Fruit fly (Drosophila melanogaster) whole organism, embryonic: ENCODE results near the gene Bet3.

Experiments used
- Ada2b ChIP-seq: fragments of 200-800 bp; sonication (Bioruptor generic); IDR thresholded peaks from 2 replicates; pipeline ENCODE4 v1.3.6; 2022; ENCODE audit warnings: missing biosample characterization, missing genetic modification characterization
- Antp ChIP-seq: fragments of 200-800 bp; sonication (Bioruptor generic); optimal IDR thresholded peaks from 3 replicates; lab custom pipeline; 2016; ENCODE audit warnings: missing biosample characterization, missing genetic modification characterization
- C15 ChIP-seq: fragments of 200-800 bp; sonication (Bioruptor generic); IDR thresholded peaks from 3 replicates; pipeline ENCODE4 v1.3.6; 2022; ENCODE audit warnings: missing biosample characterization, missing genetic modification characterization
- CG1024 ChIP-seq: fragments of 200-800 bp; sonication (Bioruptor generic); IDR thresholded peaks from 2 replicates; pipeline ENCODE4 v1.3.6; 2022; ENCODE audit warnings: missing biosample characterization, missing genetic modification characterization
- CG11085 ChIP-seq: fragments of 200-800 bp; sonication (Bioruptor generic); IDR thresholded peaks from 2 replicates; pipeline ENCODE4 v1.3.6; 2022; ENCODE audit warnings: missing biosample characterization, missing genetic modification characterization
- CG12391 ChIP-seq: fragments of 200-800 bp; sonication (Bioruptor generic); optimal IDR thresholded peaks from 3 replicates; lab custom pipeline; 2018; ENCODE audit warnings: missing biosample characterization, mild to moderate bottlenecking, missing genetic modification characterization, moderate library complexity
- CG12769 ChIP-seq: fragments of 200-800 bp; sonication (Bioruptor generic); optimal IDR thresholded peaks from 2 replicates; lab custom pipeline; 2019; ENCODE audit warnings: missing biosample characterization, mild to moderate bottlenecking, missing genetic modification characterization, moderate library complexity
- CG13123 ChIP-seq: fragments of 200-800 bp; sonication (Bioruptor generic); optimal IDR thresholded peaks from 2 replicates; lab custom pipeline; 2016; ENCODE audit warnings: missing biosample characterization, missing genetic modification characterization
- CG1529 ChIP-seq: fragments of 200-800 bp; sonication (Bioruptor generic); optimal IDR thresholded peaks from 3 replicates; lab custom pipeline; 2018; ENCODE audit warnings: missing biosample characterization, missing genetic modification characterization
- CG17186 ChIP-seq: fragments of 200-800 bp; sonication (Bioruptor generic); optimal IDR thresholded peaks from 3 replicates; lab custom pipeline; 2017; ENCODE audit warnings: missing biosample characterization, missing genetic modification reagents, missing genetic modification characterization
- CG18599 ChIP-seq: fragments of 200-800 bp; sonication (Bioruptor generic); optimal IDR thresholded peaks from 3 replicates; lab custom pipeline; 2017; ENCODE audit warnings: missing biosample characterization, missing genetic modification characterization, mild to moderate bottlenecking, moderate library complexity, missing genetic modification reagents
- CG31388 ChIP-seq: fragments of 200-800 bp; sonication (Bioruptor generic); optimal IDR thresholded peaks from 2 replicates; lab custom pipeline; 2016; ENCODE audit warnings: missing biosample characterization, missing genetic modification characterization
- CG3726 ChIP-seq: fragments of 200-800 bp; sonication (Bioruptor generic); IDR thresholded peaks from 3 replicates; pipeline ENCODE4, ENCODE4 v1.3.6; 2022; ENCODE audit warnings: missing biosample characterization, missing genetic modification characterization
- CG4404 ChIP-seq: fragments of 200-800 bp; sonication (Bioruptor generic); IDR thresholded peaks from 2 replicates; pipeline ENCODE4 v1.3.6; 2022; ENCODE audit warnings: missing biosample characterization, missing genetic modification characterization
- CG4730 ChIP-seq: fragments of 200-800 bp; sonication (Bioruptor generic); IDR thresholded peaks from 2 replicates; pipeline ENCODE4 v1.3.6; 2022; ENCODE audit warnings: missing biosample characterization, missing genetic modification characterization
- CG4820 ChIP-seq: fragments of 200-800 bp; sonication (Bioruptor generic); optimal IDR thresholded peaks from 3 replicates; lab custom pipeline; 2016; ENCODE audit warnings: missing biosample characterization, missing genetic modification characterization
- CG5245 ChIP-seq: fragments of 200-800 bp; sonication (Bioruptor generic); optimal IDR thresholded peaks from 3 replicates; lab custom pipeline; 2016; ENCODE audit warnings: missing biosample characterization, missing genetic modification characterization
- CG7839 ChIP-seq: fragments of 200-800 bp; sonication (Bioruptor generic); optimal IDR thresholded peaks from 3 replicates; lab custom pipeline; 2018; ENCODE audit warnings: missing biosample characterization, mild to moderate bottlenecking, missing genetic modification characterization, moderate library complexity
- CG9215 ChIP-seq: fragments of 200-800 bp; sonication (Bioruptor generic); IDR thresholded peaks from 2 replicates; pipeline ENCODE4 v1.3.6; 2022; ENCODE audit warnings: missing biosample characterization, missing genetic modification characterization
- CG9876 ChIP-seq: fragments of 200-800 bp; sonication (Bioruptor generic); optimal IDR thresholded peaks from 2 replicates; lab custom pipeline; 2016; ENCODE audit warnings: missing biosample characterization, missing genetic modification characterization
- CoRest ChIP-seq: fragments of 200-800 bp; sonication (Bioruptor generic); optimal IDR thresholded peaks from 3 replicates; lab custom pipeline; 2018; ENCODE audit warnings: missing biosample characterization, mild to moderate bottlenecking, missing genetic modification characterization, moderate library complexity
- Dek ChIP-seq: fragments of 200-800 bp; sonication (Bioruptor generic); optimal IDR thresholded peaks from 3 replicates; lab custom pipeline; 2019; ENCODE audit warnings: missing biosample characterization, mild to moderate bottlenecking, missing genetic modification characterization, moderate library complexity
- Ets65A ChIP-seq: fragments of 200-800 bp; sonication (Bioruptor generic); peaks from one replicate; lab custom pipeline; 2016; ENCODE audit warnings: missing biosample characterization, missing genetic modification characterization
- Ets97D ChIP-seq: fragments of 200-800 bp; sonication (Bioruptor generic); optimal IDR thresholded peaks from 3 replicates; lab custom pipeline; 2016; ENCODE audit warnings: missing biosample characterization, missing genetic modification characterization
- Fer3 ChIP-seq: fragments of 200-800 bp; sonication (Bioruptor generic); optimal IDR thresholded peaks from 2 replicates; lab custom pipeline; 2018; ENCODE audit warnings: missing biosample characterization, mild to moderate bottlenecking, missing genetic modification characterization, moderate library complexity
- Hr3 ChIP-seq: fragments of 200-800 bp; sonication (Bioruptor generic); optimal IDR thresholded peaks from 3 replicates; lab custom pipeline; 2016; ENCODE audit warnings: missing biosample characterization, missing genetic modification characterization
- Hr51 ChIP-seq, 2 experiments: fragments of 200-800 bp; sonication (Bioruptor generic); optimal IDR thresholded peaks; 2 replicates in 1 of 2; 3 replicates in 1 of 2; lab custom pipeline; 2016 to 2018; ENCODE audit warnings: missing biosample characterization in 2 of 2, missing genetic modification characterization in 2 of 2, mild to moderate bottlenecking in 1 of 2, moderate library complexity in 1 of 2
- Hr78 ChIP-seq, 2 experiments: fragments of 200-800 bp in 1 of 2; fragments of >200 bp in 1 of 2; sonication (Bioruptor generic) in 1 of 2; optimal IDR thresholded peaks; 2 replicates each; lab custom pipeline; 2017 to 2019; ENCODE audit warnings: missing biosample characterization in 2 of 2, missing genetic modification characterization in 2 of 2, mild to moderate bottlenecking in 1 of 2, moderate library complexity in 1 of 2
- Lhr ChIP-seq: fragments of 200-800 bp; sonication (Bioruptor generic); optimal IDR thresholded peaks from 3 replicates; lab custom pipeline; 2017; ENCODE audit warnings: mild to moderate bottlenecking, missing biosample characterization, missing genetic modification reagents, missing genetic modification characterization
- MBD-R2 ChIP-seq: fragments of 200-800 bp; sonication (Bioruptor generic); IDR thresholded peaks from 2 replicates; pipeline ENCODE4 v1.3.6; 2022; ENCODE audit warnings: missing biosample characterization, missing genetic modification characterization
- Oaz ChIP-seq: fragments of 200-800 bp; sonication (Bioruptor generic); IDR thresholded peaks from 2 replicates; pipeline ENCODE4 v1.3.6; 2022; ENCODE audit warnings: missing biosample characterization, missing genetic modification characterization
- Six4 ChIP-seq: fragments of 200-800 bp; sonication (Bioruptor generic); optimal IDR thresholded peaks from 2 replicates; lab custom pipeline; 2016; ENCODE audit warnings: missing biosample characterization, missing genetic modification characterization
- Sox100B ChIP-seq: fragments of 200-800 bp; sonication (Bioruptor generic); optimal IDR thresholded peaks from 3 replicates; lab custom pipeline; 2018; ENCODE audit warnings: missing biosample characterization, mild to moderate bottlenecking, missing genetic modification characterization
- TFAM ChIP-seq: fragments of 200-800 bp; sonication (Bioruptor generic); optimal IDR thresholded peaks from 2 replicates; lab custom pipeline; 2017; ENCODE audit warnings: missing biosample characterization, missing genetic modification characterization, inconsistent platforms
- YL-1 ChIP-seq: fragments of 200-800 bp; sonication (Bioruptor generic); optimal IDR thresholded peaks from 3 replicates; lab custom pipeline; 2017; ENCODE audit warnings: missing biosample characterization, mild to moderate bottlenecking, missing genetic modification characterization
- caup ChIP-seq: fragments of 200-800 bp; sonication (Bioruptor generic); optimal IDR thresholded peaks from 3 replicates; lab custom pipeline; 2017; ENCODE audit warnings: missing biosample characterization, mild to moderate bottlenecking, missing genetic modification characterization, moderate library complexity; ENCODE audit not compliant: severe bottlenecking
- cg ChIP-seq: fragments of 200-800 bp; sonication (Bioruptor generic); optimal IDR thresholded peaks from 3 replicates; lab custom pipeline; 2019; ENCODE audit warnings: missing biosample characterization, mild to moderate bottlenecking, missing genetic modification characterization, moderate library complexity
- ci ChIP-seq: fragments of 200-800 bp; sonication (Bioruptor generic); IDR thresholded peaks from 3 replicates; pipeline ENCODE4 v1.3.6; 2022; ENCODE audit warnings: missing biosample characterization, missing genetic modification characterization
- dmrt99B ChIP-seq: fragments of 200-800 bp; sonication (Bioruptor generic); optimal IDR thresholded peaks from 2 replicates; lab custom pipeline; 2018; ENCODE audit warnings: missing biosample characterization, mild to moderate bottlenecking, missing genetic modification characterization, moderate library complexity
- fd64A ChIP-seq: fragments of 200-800 bp; sonication (Bioruptor generic); optimal IDR thresholded peaks from 3 replicates; lab custom pipeline; 2018; ENCODE audit warnings: missing biosample characterization, mild to moderate bottlenecking, missing genetic modification characterization
- hth ChIP-seq: fragments of >200 bp; optimal IDR thresholded peaks from 2 replicates; lab custom pipeline; 2017; ENCODE audit warnings: inconsistent platforms
- lilli ChIP-seq: fragments of 200-800 bp; sonication (Bioruptor generic); optimal IDR thresholded peaks from 3 replicates; lab custom pipeline; 2016; ENCODE audit warnings: missing biosample characterization, missing genetic modification characterization
- odd ChIP-seq: fragments of 200-800 bp; sonication (Bioruptor generic); optimal IDR thresholded peaks from 2 replicates; lab custom pipeline; 2017; ENCODE audit warnings: missing biosample characterization, mild to moderate bottlenecking, missing genetic modification characterization
- scrt ChIP-seq: fragments of 200-800 bp; sonication (Bioruptor generic); optimal IDR thresholded peaks from 2 replicates; lab custom pipeline; 2018; ENCODE audit warnings: missing biosample characterization, mild to moderate bottlenecking, missing genetic modification characterization, moderate library complexity
- shn ChIP-seq: fragments of 200-800 bp; sonication (Bioruptor generic); optimal IDR thresholded peaks from 3 replicates; lab custom pipeline; 2016; ENCODE audit warnings: missing biosample characterization, missing genetic modification characterization
- stwl ChIP-seq: fragments of 200-800 bp; sonication (Bioruptor generic); optimal IDR thresholded peaks from 3 replicates; lab custom pipeline; 2018; ENCODE audit warnings: missing biosample characterization, mild to moderate bottlenecking, missing genetic modification characterization, moderate library complexity
- tgo ChIP-seq: fragments of 200-800 bp; sonication (Bioruptor generic); IDR thresholded peaks from 3 replicates; pipeline ENCODE4 v1.3.6; 2022; ENCODE audit warnings: missing biosample characterization, missing genetic modification characterization
- tna ChIP-seq: fragments of 200-800 bp; sonication (Bioruptor generic); IDR thresholded peaks from 2 replicates; pipeline ENCODE4 v1.3.6; 2022; ENCODE audit warnings: missing biosample characterization, missing genetic modification characterization; ENCODE audit not compliant: partially characterized antibody
- twi ChIP-seq: fragments of 200-800 bp; optimal IDR thresholded peaks from 2 replicates; lab custom pipeline; 2019; ENCODE audit warnings: missing biosample characterization, mild to moderate bottlenecking, missing genetic modification characterization, moderate library complexity
- zen2 ChIP-seq: fragments of 200-800 bp; sonication (Bioruptor generic); IDR thresholded peaks from 3 replicates; pipeline ENCODE4 v1.3.6; 2022; ENCODE audit warnings: missing biosample characterization, missing genetic modification characterization; ENCODE audit not compliant: partially characterized antibody
- zfh1 ChIP-seq: fragments of 200-800 bp; sonication (Bioruptor generic); IDR thresholded peaks from 3 replicates; pipeline ENCODE4 v1.3.6; 2022; ENCODE audit warnings: missing biosample characterization, missing genetic modification characterization

The Bet3 gene

DNA sequence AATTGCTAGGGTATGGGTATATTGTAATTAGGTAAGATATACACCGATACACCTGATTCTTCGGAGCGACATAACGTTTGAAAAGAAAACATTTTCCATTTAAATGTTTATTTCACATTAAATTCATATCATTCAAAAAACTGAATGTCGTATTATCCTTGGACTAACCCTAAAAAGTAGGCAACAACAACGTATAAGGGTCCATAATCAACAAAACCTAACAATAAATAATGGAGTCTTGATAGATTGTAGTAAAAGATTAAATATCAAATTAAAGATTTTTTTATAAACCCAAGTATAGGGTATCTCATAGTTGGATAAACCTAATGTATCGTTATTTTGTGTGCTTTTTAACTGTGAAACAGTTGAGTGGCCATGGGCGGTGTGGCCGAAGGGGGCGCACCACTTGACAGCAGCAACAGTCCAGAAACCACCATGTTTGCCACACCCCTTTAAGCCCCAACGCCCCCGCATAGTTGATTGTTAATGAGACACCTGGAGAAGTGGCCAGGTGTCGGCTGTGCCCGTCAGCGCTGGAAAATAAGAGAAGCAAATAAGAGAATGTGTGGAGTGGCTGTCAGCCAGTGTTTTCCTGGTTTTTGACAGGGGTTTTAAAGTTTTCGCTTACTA, 26.3 kb upstream of the Bet3 start (continued):
- TF ChIP-seq CG1024 (no peak), Sox100B (GFP tag; lab: Kevin White, UChicago) (peak; percentile 64), CG31388 (GFP tag; lab: Kevin White, UChicago) (no peak), caup (GFP tag; lab: Kevin White, UChicago) (peak; percentile 30), CG12769 (tag; lab: Kevin White, UChicago) (peak; percentile 27), Antp (no peak), CG5245 (no peak), scrt (GFP tag; lab: Kevin White, UChicago) (peak; percentile 11), fd64A (GFP tag; lab: Kevin White, UChicago) (no peak), CG3726 (no peak), CG9215 (GFP tag; lab: Robert Waterston, UW) (no peak), Oaz (GFP tag; lab: Robert Waterston, UW) (no peak), Fer3 (no peak), odd (GFP tag; lab: Kevin White, UChicago) (no peak), cg (GFP tag; lab: Kevin White, UChicago) (no peak), C15 (GFP tag; lab: Robert Waterston, UW) (no peak), Ets97D (GFP tag; lab: Kevin White, UChicago) (no peak), zfh1 (GFP tag; lab: Robert Waterston, UW) (no peak), tgo (GFP tag; lab: Robert Waterston, UW) (no peak), CoRest (peak; percentile 61), CG4404 (no peak), CG12391 (tag; lab: Kevin White, UChicago) (peak; percentile 35), CG17186 (GFP tag; lab: Kevin White, UChicago) (no peak), MBD-R2 (GFP tag; lab: Robert Waterston, UW) (no peak), YL-1 (GFP tag; lab: Kevin White, UChicago) (no peak), lilli (GFP tag; lab: Kevin White, UChicago) (peak; percentile 27), CG9876 (GFP tag; lab: Kevin White, UChicago) (no peak), ci (GFP tag; lab: Robert Waterston, UW) (no peak), twi (tag; lab: Kevin White, UChicago) (no peak), zen2 (GFP tag; lab: Robert Waterston, UW) (no peak), CG7839 (peak; percentile 62), Hr3 (peak; percentile 1), Ada2b (GFP tag; lab: Robert Waterston, UW) (no peak), tna (GFP tag; lab: Robert Waterston, UW) (no peak), CG11085 (no peak), CG1529 (GFP tag; lab: Kevin White, UChicago) (no peak), CG18599 (GFP tag; lab: Kevin White, UChicago) (peak; percentile 43), hth (lab: Kevin White, UChicago) (no peak), Hr51 (GFP tag; optimal IDR thresholded peaks at IDR 0.05; lab: Kevin White, UChicago) (peak in 1 of 2 experiments; percentile 24), Six4 (GFP tag; lab: Kevin White, UChicago) (no peak), Lhr (GFP tag; lab: Kevin White, UChicago) (no peak), dmrt99B (peak; percentile 55), shn (peak; percentile 15), CG4820 (no peak), TFAM (GFP tag; lab: Kevin White, UChicago) (no peak), Hr78 (GFP tag; optimal IDR thresholded peaks at IDR 0.05; lab: Kevin White, UChicago) (no peak), stwl (no peak), CG13123 (GFP tag; lab: Kevin White, UChicago) (no peak), Ets65A (GFP tag; lab: Kevin White, UChicago) (peak; percentile 80), Dek (tag; lab: Kevin White, UChicago) (no peak), CG4730 (no peak)
